Fruit fly (Drosophila melanogaster) Kc167 (cell line): Measurements from ENCODE around the gene Pxd.

Source experiments
- Myc ChIP-seq: fragments of >200 bp; optimal IDR thresholded peaks from 2 replicates; lab custom pipeline; 2017; ENCODE audit warnings: missing external identifiers
- psq ChIP-seq: fragments of >200 bp; optimal IDR thresholded peaks from 2 replicates; lab custom pipeline; 2017; ENCODE audit warnings: missing external identifiers

DNA sequence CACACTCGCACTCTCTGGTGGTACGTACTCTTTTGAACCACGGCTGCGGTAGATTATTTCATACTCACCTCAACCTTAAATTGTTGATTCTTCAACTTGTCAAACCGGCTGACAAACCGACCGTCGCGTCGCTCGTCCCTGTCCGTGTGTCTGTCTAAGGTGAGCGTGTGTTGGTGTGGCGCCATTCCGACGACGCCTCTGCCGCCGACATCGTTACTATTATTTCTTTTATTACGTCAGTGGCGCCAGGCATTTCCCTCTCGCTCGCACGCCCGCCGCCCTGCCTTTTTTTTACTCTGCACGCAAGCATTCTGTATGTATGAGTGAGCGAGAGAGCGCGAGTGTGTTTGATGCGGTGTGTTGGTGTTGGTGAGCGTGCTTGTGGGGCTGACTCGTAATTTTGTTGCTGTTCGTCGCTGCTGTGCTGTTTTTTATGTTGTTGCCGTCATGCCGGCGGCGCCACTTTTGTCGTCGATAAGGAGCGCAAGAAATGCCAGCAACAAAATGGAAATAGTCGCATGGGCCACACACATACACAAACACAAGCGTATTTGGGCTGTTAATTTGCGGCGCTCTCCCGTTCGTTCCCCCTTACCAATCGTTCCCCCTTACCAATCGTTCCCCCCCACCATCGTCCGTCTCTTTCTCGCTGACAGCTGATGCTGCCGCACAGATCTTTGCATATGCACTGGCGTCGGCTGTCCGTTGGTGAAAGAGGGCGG is 42.0 kb downstream of the Pxd start:
- no peak for TF ChIP-seq psq
- no peak for TF ChIP-seq Myc (lab: Kevin White, UChicago)
